Fruit fly (Drosophila melanogaster) whole organism, embryonic: Measurements from ENCODE around the gene cindr.

Experiments
- Atf6 ChIP-seq: fragments of 200-800 bp; sonication (Bioruptor generic); IDR thresholded peaks from 2 replicates; pipeline ENCODE4 v1.3.6; 2022; ENCODE audit warnings: missing biosample characterization, missing genetic modification characterization
- B-H1 ChIP-seq: fragments of 200-800 bp; sonication (Bioruptor generic); IDR thresholded peaks from 3 replicates; pipeline ENCODE4 v1.3.6; 2022; ENCODE audit warnings: missing biosample characterization, missing genetic modification characterization
- Bdp1 ChIP-seq: fragments of 200-800 bp; sonication (Bioruptor generic); optimal IDR thresholded peaks from 3 replicates; lab custom pipeline; 2016; ENCODE audit warnings: missing biosample characterization, missing genetic modification characterization
- CG1024 ChIP-seq: fragments of 200-800 bp; sonication (Bioruptor generic); IDR thresholded peaks from 2 replicates; pipeline ENCODE4 v1.3.6; 2022; ENCODE audit warnings: missing biosample characterization, missing genetic modification characterization
- CG10274 ChIP-seq: fragments of 200-800 bp; sonication (Bioruptor generic); optimal IDR thresholded peaks from 3 replicates; lab custom pipeline; 2017; ENCODE audit warnings: missing biosample characterization, mild to moderate bottlenecking, missing genetic modification characterization
- CG10654 ChIP-seq: fragments of 200-800 bp; sonication (Bioruptor generic); optimal IDR thresholded peaks from 2 replicates; lab custom pipeline; 2016; ENCODE audit warnings: missing biosample characterization, missing genetic modification characterization
- CG10959 ChIP-seq: fragments of 200-800 bp; sonication (Bioruptor generic); IDR thresholded peaks from 2 replicates; pipeline ENCODE4 v1.3.6; 2022; ENCODE audit warnings: missing biosample characterization, missing genetic modification characterization
- CG11723 ChIP-seq: fragments of 200-800 bp; sonication (Bioruptor generic); optimal IDR thresholded peaks from 2 replicates; lab custom pipeline; 2017; ENCODE audit warnings: missing biosample characterization, mild to moderate bottlenecking, missing genetic modification characterization
- CG12299 ChIP-seq: fragments of 200-800 bp; sonication (Bioruptor generic); optimal IDR thresholded peaks from 2 replicates; lab custom pipeline; 2018; ENCODE audit warnings: missing biosample characterization, mild to moderate bottlenecking, missing genetic modification characterization
- CG14965 ChIP-seq: fragments of 200-800 bp; sonication (Bioruptor generic); optimal IDR thresholded peaks from 2 replicates; lab custom pipeline; 2016; ENCODE audit warnings: missing biosample characterization, missing genetic modification characterization, borderline replicate concordance
- CG15011 ChIP-seq: fragments of 200-800 bp; sonication (Bioruptor generic); optimal IDR thresholded peaks from 3 replicates; lab custom pipeline; 2018; ENCODE audit warnings: missing biosample characterization, mild to moderate bottlenecking, missing genetic modification characterization
- CG15479 ChIP-seq: fragments of 200-800 bp; sonication (Bioruptor generic); optimal IDR thresholded peaks from 3 replicates; lab custom pipeline; 2019; ENCODE audit warnings: missing biosample characterization, mild to moderate bottlenecking, missing genetic modification characterization, moderate library complexity
- CG15601 ChIP-seq: fragments of 200-800 bp; sonication (Bioruptor generic); optimal IDR thresholded peaks from 3 replicates; lab custom pipeline; 2019; ENCODE audit warnings: missing biosample characterization, mild to moderate bottlenecking, missing genetic modification characterization, moderate library complexity
- CG15696 ChIP-seq: fragments of 200-800 bp; sonication (Bioruptor generic); optimal IDR thresholded peaks from 2 replicates; lab custom pipeline; 2019; ENCODE audit warnings: missing biosample characterization, mild to moderate bottlenecking, missing genetic modification characterization, moderate library complexity
- CG17568 ChIP-seq: fragments of 200-800 bp; sonication (Bioruptor generic); optimal IDR thresholded peaks from 2 replicates; lab custom pipeline; 2018; ENCODE audit warnings: missing biosample characterization, mild to moderate bottlenecking, missing genetic modification characterization, moderate library complexity
- CG18764 ChIP-seq: fragments of 200-800 bp; sonication (Bioruptor generic); optimal IDR thresholded peaks from 3 replicates; lab custom pipeline; 2016; ENCODE audit warnings: missing biosample characterization, missing genetic modification characterization
- CG2116 ChIP-seq: fragments of 200-800 bp; sonication (Bioruptor generic); optimal IDR thresholded peaks from 3 replicates; lab custom pipeline; 2018; ENCODE audit warnings: missing biosample characterization, mild to moderate bottlenecking, missing genetic modification characterization
- CG2199 ChIP-seq: fragments of 200-800 bp; sonication (Bioruptor generic); IDR thresholded peaks from 3 replicates; pipeline ENCODE4 v1.3.6; 2022; ENCODE audit warnings: missing biosample characterization, missing genetic modification characterization
- CG2202 ChIP-seq: fragments of 200-800 bp; sonication (Bioruptor generic); optimal IDR thresholded peaks from 2 replicates; lab custom pipeline; 2018; ENCODE audit warnings: missing biosample characterization, mild to moderate bottlenecking, missing genetic modification characterization
- CG2889 ChIP-seq: fragments of 200-800 bp; sonication (Bioruptor generic); IDR thresholded peaks from 3 replicates; pipeline ENCODE4 v1.3.6; 2022; ENCODE audit warnings: missing biosample characterization, missing genetic modification characterization
- CG4424 ChIP-seq: fragments of 200-800 bp; sonication (Bioruptor generic); optimal IDR thresholded peaks from 3 replicates; lab custom pipeline; 2016; ENCODE audit warnings: missing biosample characterization, missing genetic modification characterization
- CG7357 ChIP-seq: fragments of 200-800 bp; sonication (Bioruptor generic); IDR thresholded peaks from 3 replicates; pipeline ENCODE4 v1.3.6; 2022; ENCODE audit warnings: missing biosample characterization, missing genetic modification characterization
- CG7745 ChIP-seq: fragments of 200-800 bp; sonication (Bioruptor generic); optimal IDR thresholded peaks from 2 replicates; lab custom pipeline; 2018; ENCODE audit warnings: missing biosample characterization, mild to moderate bottlenecking, missing genetic modification characterization, moderate library complexity
- CG8290 ChIP-seq, 3 experiments: fragments of 200-800 bp; sonication (Bioruptor generic); optimal IDR thresholded peaks; 2 replicates each; lab custom pipeline; 2016 to 2019; ENCODE audit warnings: missing biosample characterization in 3 of 3, missing genetic modification characterization in 3 of 3, mild to moderate bottlenecking in 2 of 3, moderate library complexity in 1 of 3
- CG8765 ChIP-seq: fragments of 200-800 bp; sonication (Bioruptor generic); IDR thresholded peaks from 2 replicates; pipeline ENCODE4 v1.3.6; 2022; ENCODE audit warnings: missing biosample characterization, missing genetic modification characterization
- CoRest ChIP-seq: fragments of 200-800 bp; sonication (Bioruptor generic); optimal IDR thresholded peaks from 3 replicates; lab custom pipeline; 2018; ENCODE audit warnings: missing biosample characterization, mild to moderate bottlenecking, missing genetic modification characterization, moderate library complexity
- Drgx ChIP-seq: fragments of 200-800 bp; sonication (Bioruptor generic); IDR thresholded peaks from 2 replicates; pipeline ENCODE4 v1.3.6; 2022; ENCODE audit warnings: missing biosample characterization, missing genetic modification characterization
- E2f1 ChIP-seq: fragments of 200-800 bp; sonication (Bioruptor generic); IDR thresholded peaks from 2 replicates; pipeline ENCODE4 v1.3.6; 2022; ENCODE audit warnings: missing biosample characterization, missing genetic modification characterization
- Hmr ChIP-seq: fragments of 200-800 bp; sonication (Bioruptor generic); optimal IDR thresholded peaks from 3 replicates; lab custom pipeline; 2017; ENCODE audit warnings: mild to moderate bottlenecking, missing biosample characterization, missing genetic modification reagents, missing genetic modification characterization
- Hr39 ChIP-seq: fragments of >200 bp; optimal IDR thresholded peaks from 2 replicates; lab custom pipeline; 2017
- Hr78 ChIP-seq, 2 experiments: fragments of 200-800 bp in 1 of 2; fragments of >200 bp in 1 of 2; sonication (Bioruptor generic) in 1 of 2; optimal IDR thresholded peaks; 2 replicates each; lab custom pipeline; 2017 to 2019; ENCODE audit warnings: missing biosample characterization in 2 of 2, missing genetic modification characterization in 2 of 2, mild to moderate bottlenecking in 1 of 2, moderate library complexity in 1 of 2
- Meics ChIP-seq: fragments of 200-800 bp; sonication (Bioruptor generic); optimal IDR thresholded peaks from 2 replicates; lab custom pipeline; 2017; ENCODE audit warnings: missing biosample characterization, mild to moderate bottlenecking, missing genetic modification characterization
- Mrtf ChIP-seq: fragments of 200-800 bp; sonication (Bioruptor generic); IDR thresholded peaks from 3 replicates; pipeline ENCODE4 v1.3.6; 2022; ENCODE audit warnings: missing biosample characterization, missing genetic modification characterization
- NK7.1 ChIP-seq: fragments of 200-800 bp; sonication (Bioruptor generic); optimal IDR thresholded peaks from 3 replicates; lab custom pipeline; 2016; ENCODE audit warnings: missing biosample characterization, missing genetic modification characterization
- Nf-YA ChIP-seq: fragments of 200-800 bp; sonication (Bioruptor generic); IDR thresholded peaks from 2 replicates; pipeline ENCODE4 v1.3.6; 2022; ENCODE audit warnings: missing biosample characterization, missing genetic modification characterization
- bsh ChIP-seq, 2 experiments: fragments of 200-800 bp; sonication (Bioruptor generic); optimal IDR thresholded peaks; 2 replicates each; lab custom pipeline; 2017 to 2018; ENCODE audit warnings: mild to moderate bottlenecking in 2 of 2, missing biosample characterization in 2 of 2, missing genetic modification characterization in 2 of 2, moderate library complexity in 1 of 2
- btn ChIP-seq: fragments of 200-800 bp; sonication (Bioruptor generic); optimal IDR thresholded peaks from 2 replicates; lab custom pipeline; 2016; ENCODE audit warnings: missing biosample characterization, missing genetic modification characterization
- chn ChIP-seq: fragments of 200-800 bp; sonication (Bioruptor generic); optimal IDR thresholded peaks from 2 replicates; lab custom pipeline; 2016; ENCODE audit warnings: missing biosample characterization, missing genetic modification characterization
- corto ChIP-seq: fragments of 200-800 bp; sonication (Bioruptor generic); optimal IDR thresholded peaks from 2 replicates; lab custom pipeline; 2016; ENCODE audit warnings: missing biosample characterization, mild to moderate bottlenecking, missing genetic modification characterization, moderate library complexity
- crc ChIP-seq: fragments of 200-800 bp; sonication (Bioruptor generic); optimal IDR thresholded peaks from 2 replicates; lab custom pipeline; 2016; ENCODE audit warnings: missing biosample characterization, missing genetic modification characterization
- croc ChIP-seq: fragments of 200-800 bp; sonication (Bioruptor generic); conservative IDR thresholded peaks from 3 replicates; pipeline ENCODE4 v1.3.6; 2022; ENCODE audit warnings: missing biosample characterization, missing genetic modification characterization
- ftz-f1 ChIP-seq: fragments of 200-800 bp; sonication (Bioruptor generic); optimal IDR thresholded peaks from 2 replicates; lab custom pipeline; 2016; ENCODE audit warnings: missing biosample characterization, missing genetic modification characterization
- lola ChIP-seq, 3 experiments: fragments of >200 bp in 2 of 3; fragments of 200-800 bp in 1 of 3; sonication (Bioruptor generic) in 1 of 3; optimal IDR thresholded peaks; 2 replicates each; lab custom pipeline; 2017 to 2019; ENCODE audit warnings: missing biosample characterization in 3 of 3, missing genetic modification characterization in 3 of 3, mild to moderate bottlenecking in 1 of 3, moderate library complexity in 1 of 3
- pros ChIP-seq: fragments of 200-800 bp; sonication (Bioruptor generic); optimal IDR thresholded peaks from 3 replicates; lab custom pipeline; 2019; ENCODE audit warnings: missing biosample characterization, mild to moderate bottlenecking, missing genetic modification characterization, moderate library complexity
- row ChIP-seq: fragments of 200-800 bp; sonication (Bioruptor generic); IDR thresholded peaks from 3 replicates; pipeline ENCODE4 v1.3.6; 2022; ENCODE audit warnings: missing biosample characterization, missing genetic modification characterization
- slbo ChIP-seq: fragments of 200-800 bp; sonication (Bioruptor generic); IDR thresholded peaks from 2 replicates; pipeline ENCODE4 v1.3.6; 2022; ENCODE audit warnings: missing biosample characterization, missing genetic modification characterization
- sug ChIP-seq: fragments of 200-800 bp; optimal IDR thresholded peaks from 2 replicates; lab custom pipeline; 2019; ENCODE audit warnings: missing biosample characterization, mild to moderate bottlenecking, missing genetic modification characterization, moderate library complexity
- tin ChIP-seq: fragments of 200-800 bp; sonication (Bioruptor generic); optimal IDR thresholded peaks from 3 replicates; lab custom pipeline; 2016; ENCODE audit warnings: missing biosample characterization, missing genetic modification characterization

Gene cindr

dm6 chr3R:30808346-30809286 is at the start of gene cindr (continued):
- TF ChIP-seq CG2202 (tag; lab: Kevin White, UChicago): peak; percentile 32
- peak; percentile 67 for TF ChIP-seq CG2116 (GFP tag; lab: Kevin White, UChicago)
- peak; percentile 55 for TF ChIP-seq chn (GFP tag; lab: Kevin White, UChicago)
- peak; percentile 25 to 28 for TF ChIP-seq bsh (GFP tag; optimal IDR thresholded peaks at IDR 0.05; lab: Kevin White, UChicago)
- TF ChIP-seq CG10274 (GFP tag; lab: Kevin White, UChicago): no peak
- TF ChIP-seq B-H1 (GFP tag; lab: Robert Waterston, UW): no peak
- TF ChIP-seq CG12299 (tag; lab: Kevin White, UChicago): no peak
- 0 out of 3 replicates have a peak, but pooled peaks have one; percentile 62 for TF ChIP-seq CG2199 (GFP tag; lab: Robert Waterston, UW)
- peak; percentile 69 for TF ChIP-seq slbo (GFP tag; lab: Robert Waterston, UW)
- TF ChIP-seq CG15011 (GFP tag; lab: Kevin White, UChicago): no peak
- no peak for TF ChIP-seq crc (GFP tag; lab: Kevin White, UChicago)
- TF ChIP-seq CG14965 (GFP tag; lab: Kevin White, UChicago): no peak
- TF ChIP-seq Hmr (GFP tag; lab: Kevin White, UChicago): peak; percentile 85
- no peak for TF ChIP-seq Nf-YA (GFP tag; lab: Robert Waterston, UW)
- TF ChIP-seq lola (GFP tag; optimal IDR thresholded peaks at IDR 0.05; lab: Kevin White, UChicago): peak in 1 of 3 experiments; percentile 15
- TF ChIP-seq CG10654 (GFP tag; lab: Kevin White, UChicago): peak; percentile 64
- no peak for TF ChIP-seq Drgx
- no peak for TF ChIP-seq E2f1 (GFP tag; lab: Robert Waterston, UW)
- TF ChIP-seq CG15696 (tag; lab: Kevin White, UChicago): peak; percentile 51
- peak; percentile 33 for TF ChIP-seq tin (GFP tag; lab: Kevin White, UChicago)
- TF ChIP-seq Hr78 (GFP tag; optimal IDR thresholded peaks at IDR 0.05; lab: Kevin White, UChicago): no peak
- no peak for TF ChIP-seq CG1024
- TF ChIP-seq CG8765: no peak
- TF ChIP-seq row (GFP tag; lab: Robert Waterston, UW): peak; percentile 90
- no peak for TF ChIP-seq CG17568 (GFP tag; lab: Kevin White, UChicago)
- peak; percentile 36 for TF ChIP-seq CG4424 (GFP tag; lab: Kevin White, UChicago)
- TF ChIP-seq CG15479: no peak
- TF ChIP-seq Atf6: peak; percentile 57; the same call in 1 of the 2 replicates
- no peak for TF ChIP-seq NK7.1 (GFP tag; lab: Kevin White, UChicago)
- no peak for TF ChIP-seq btn
- TF ChIP-seq CG2889: no peak
- TF ChIP-seq CG7357 (GFP tag; lab: Robert Waterston, UW): no peak
- peak; percentile 13; the same call in 1 of the 3 replicates for TF ChIP-seq croc
- TF ChIP-seq CoRest (tag; lab: Kevin White, UChicago): peak; percentile 76
- peak; percentile 75 for TF ChIP-seq ftz-f1 (GFP tag; lab: Kevin White, UChicago)
- no peak for TF ChIP-seq Hr39 (lab: Kevin White, UChicago)
- TF ChIP-seq sug (tag; lab: Kevin White, UChicago): peak; percentile 61
- no peak for TF ChIP-seq CG10959 (GFP tag; lab: Robert Waterston, UW)
- no peak for TF ChIP-seq CG11723
- TF ChIP-seq CG15601: peak; percentile 54
- TF ChIP-seq corto (GFP tag; lab: Kevin White, UChicago): no peak
- peak; percentile 45 for TF ChIP-seq Bdp1
- peak; percentile 40 for TF ChIP-seq Meics (GFP tag; lab: Kevin White, UChicago)
- TF ChIP-seq CG7745 (tag; lab: Kevin White, UChicago): peak; percentile 34
- TF ChIP-seq Mrtf (GFP tag; lab: Robert Waterston, UW): no peak
- TF ChIP-seq pros (GFP tag; lab: Kevin White, UChicago): peak; percentile 26
- TF ChIP-seq CG8290 (GFP tag; optimal IDR thresholded peaks at IDR 0.05; lab: Kevin White, UChicago): peak; percentile 67
- peak; percentile 9 to 93 for TF ChIP-seq CG8290 (tag; optimal IDR thresholded peaks at IDR 0.05; lab: Kevin White, UChicago)
- no peak for TF ChIP-seq CG18764 (GFP tag; lab: Kevin White, UChicago)
